Worm (Caenorhabditis elegans): ENCODE data around the gene T09A5.4.
A peak's percentile ranks its signal among the peaks of the same experiment; 100 is the strongest.

ce11 chrII:7851480-7851879, 5.5 kb downstream of the T09A5.4 start:
- TF ChIP-seq mep-1 (tag; optimal IDR thresholded peaks at IDR 0.05) = peak; percentile 16
- no peak for TF ChIP-seq fkh-10 (GFP tag; optimal IDR thresholded peaks at IDR 0.05)
- TF ChIP-seq efl-1 (optimal IDR thresholded peaks at IDR 0.05) = no peak
- peak in 1 of 2 experiments; percentile 77 for TF ChIP-seq efl-1 (GFP tag; optimal IDR thresholded peaks at IDR 0.05 in 1 of 2)
- no peak for TF ChIP-seq nhr-12 (tag; optimal IDR thresholded peaks at IDR 0.05)
- TF ChIP-seq mab-9 (GFP tag; IDR thresholded peaks at IDR 0.05) = no peak
- no peak for TF ChIP-seq lir-3 (tag; optimal IDR thresholded peaks at IDR 0.05; ENCODE audit: poor library complexity)
